Worm (Caenorhabditis elegans) whole organism, L4 larva: ENCODE data around the gene Y38H8A.12.
"Not testable (repeated sequence)": the region's sequence is repeated elsewhere in the genome, so short reads cannot be mapped to it uniquely, and the experiment has no call there.

ENCODE experiments used
- F49E8.2 ChIP-seq: sonication (generic microtip); optimal IDR thresholded peaks from 2 replicates; lab custom pipeline; 2016; ENCODE audit warnings: missing compliant biosample characterization, mild to moderate bottlenecking, missing genetic modification characterization, borderline replicate concordance
- Y105C5A.15 ChIP-seq: fragments of 200-800 bp; sonication (Bioruptor generic); IDR thresholded peaks from 2 replicates; pipeline ENCODE4 v1.3.6; 2022; ENCODE audit warnings: missing genetic modification characterization, missing compliant biosample characterization
- ZK337.2 ChIP-seq: fragments of 200-800 bp; sonication (Bioruptor generic); IDR thresholded peaks from 2 replicates; pipeline ENCODE4 v1.3.6; 2022; ENCODE audit warnings: missing genetic modification reagents, missing genetic modification characterization, missing compliant biosample characterization
- ZK546.5 ChIP-seq, 2 experiments: sonication (generic microtip); optimal IDR thresholded peaks; 2 replicates each; lab custom pipeline; 2017; ENCODE audit warnings: missing biosample characterization in 2 of 2, missing genetic modification characterization in 2 of 2
- aha-1 ChIP-seq: fragments of 150-350 bp; peaks from one replicate; lab custom pipeline; 2014; ENCODE audit warnings: missing biosample characterization, missing genetic modification characterization
- ama-1 ChIP-seq: fragments of 150-350 bp; optimal IDR thresholded peaks from 2 replicates; lab custom pipeline; 2014; ENCODE audit warnings: inconsistent platforms, mixed read lengths
- attf-4 ChIP-seq: sonication (generic microtip); optimal IDR thresholded peaks from 3 replicates; lab custom pipeline; 2017; ENCODE audit warnings: missing biosample characterization, missing genetic modification characterization
- ceh-32 ChIP-seq: sonication (generic microtip); optimal IDR thresholded peaks from 2 replicates; lab custom pipeline; 2016; ENCODE audit warnings: mild to moderate bottlenecking, missing genetic modification characterization, missing compliant biosample characterization; ENCODE audit not compliant: poor library complexity
- ceh-44 ChIP-seq: fragments of 200-800 bp; sonication (Bioruptor generic); IDR thresholded peaks from 2 replicates; pipeline ENCODE4 v1.3.6; 2022; ENCODE audit warnings: missing genetic modification reagents, missing genetic modification characterization, missing compliant biosample characterization
- ceh-62 ChIP-seq: sonication (generic microtip); optimal IDR thresholded peaks from 2 replicates; lab custom pipeline; 2017; ENCODE audit warnings: missing biosample characterization, missing genetic modification characterization
- cey-2 ChIP-seq: sonication (generic microtip); optimal IDR thresholded peaks from 3 replicates; lab custom pipeline; 2017; ENCODE audit warnings: missing genetic modification characterization, mild to moderate bottlenecking, missing compliant biosample characterization, antibody characterized with exemption, borderline replicate concordance; ENCODE audit not compliant: insufficient read depth
- dmd-8 ChIP-seq: fragments of 200-800 bp; sonication (Bioruptor generic); IDR thresholded peaks from 2 replicates; pipeline ENCODE4 v1.3.6; 2022; ENCODE audit warnings: missing genetic modification characterization, missing compliant biosample characterization
- fkh-10 ChIP-seq: fragments of 150-350 bp; optimal IDR thresholded peaks from 2 replicates; lab custom pipeline; 2014; ENCODE audit warnings: missing biosample characterization, missing genetic modification reagents, missing genetic modification characterization
- fos-1 ChIP-seq: fragments of 150-350 bp; optimal IDR thresholded peaks from 2 replicates; lab custom pipeline; 2014; ENCODE audit warnings: missing biosample characterization, missing genetic modification characterization
- hif-1 ChIP-seq, 2 experiments: sonication (generic microtip); optimal IDR thresholded peaks; 2 replicates each; lab custom pipeline; 2016 to 2017; ENCODE audit warnings: missing compliant biosample characterization in 2 of 2, missing genetic modification characterization in 2 of 2, missing genetic modification reagents in 2 of 2, missing genotype in 2 of 2, mild to moderate bottlenecking in 1 of 2
- hlh-11 ChIP-seq: fragments of 200-800 bp; sonication (Bioruptor generic); optimal IDR thresholded peaks from 2 replicates; lab custom pipeline; 2018; ENCODE audit warnings: mild to moderate bottlenecking, missing genetic modification characterization, missing compliant biosample characterization
- hlh-30 ChIP-seq: sonication (generic microtip); optimal IDR thresholded peaks from 2 replicates; lab custom pipeline; 2017; ENCODE audit warnings: antibody characterized with exemption, mild to moderate bottlenecking, missing genetic modification characterization, missing compliant biosample characterization; ENCODE audit not compliant: insufficient read depth
- hmg-1.1 ChIP-seq: fragments of 200-800 bp; sonication (Bioruptor generic); IDR thresholded peaks from 2 replicates; pipeline ENCODE4 v1.3.6; 2022; ENCODE audit warnings: missing genetic modification reagents, missing genetic modification characterization, missing compliant biosample characterization
- jun-1 ChIP-seq: fragments of 150-350 bp; optimal IDR thresholded peaks from 2 replicates; lab custom pipeline; 2014; ENCODE audit warnings: missing biosample characterization, missing genetic modification reagents, missing genetic modification characterization
- lim-7 ChIP-seq: fragments of 200-800 bp; sonication (Bioruptor generic); IDR thresholded peaks from 2 replicates; pipeline ENCODE4 v1.3.6; 2022; ENCODE audit warnings: missing genetic modification characterization, missing compliant biosample characterization
- lin-38 ChIP-seq: fragments of 200-800 bp; sonication (Bioruptor generic); IDR thresholded peaks from 2 replicates; pipeline ENCODE4 v1.3.6; 2022; ENCODE audit warnings: missing genetic modification reagents, missing genetic modification characterization, missing compliant biosample characterization
- lin-39 ChIP-seq: fragments of 150-350 bp; optimal IDR thresholded peaks from 2 replicates; lab custom pipeline; 2014; ENCODE audit warnings: missing biosample characterization, missing genetic modification reagents, missing genetic modification characterization
- madf-9 ChIP-seq: fragments of 200-800 bp; sonication (Bioruptor generic); conservative IDR thresholded peaks from 2 replicates; pipeline ENCODE4 v1.3.6; 2022; ENCODE audit warnings: missing genetic modification reagents, missing genetic modification characterization, missing compliant biosample characterization
- mdt-29 ChIP-seq: fragments of 200-800 bp; sonication (Bioruptor generic); IDR thresholded peaks from 2 replicates; pipeline ENCODE4 v1.3.6; 2022; ENCODE audit warnings: missing genetic modification reagents, missing genetic modification characterization, missing compliant biosample characterization
- mep-1 ChIP-seq: fragments of 150-350 bp; sonication (generic microtip); optimal IDR thresholded peaks from 3 replicates; lab custom pipeline; 2014; ENCODE audit warnings: missing biosample characterization, missing genetic modification characterization
- nhr-10 ChIP-seq: fragments of 150-350 bp; optimal IDR thresholded peaks from 2 replicates; lab custom pipeline; 2014; ENCODE audit warnings: missing biosample characterization, missing genetic modification characterization
- nhr-237 ChIP-seq: sonication (generic microtip); optimal IDR thresholded peaks from 2 replicates; lab custom pipeline; 2017; ENCODE audit warnings: missing biosample characterization, missing genetic modification characterization
- nhr-25 ChIP-seq: sonication (generic microtip); optimal IDR thresholded peaks from 2 replicates; lab custom pipeline; 2017; ENCODE audit warnings: missing genetic modification characterization, mild to moderate bottlenecking, missing compliant biosample characterization, antibody characterized with exemption, moderate library complexity, borderline replicate concordance; ENCODE audit not compliant: insufficient read depth
- nhr-76 ChIP-seq: fragments of 150-350 bp; optimal IDR thresholded peaks from 2 replicates; lab custom pipeline; 2014; ENCODE audit warnings: missing biosample characterization, missing genetic modification characterization
- snpc-4 ChIP-seq: fragments of 150-350 bp; optimal IDR thresholded peaks from 2 replicates; lab custom pipeline; 2014; ENCODE audit warnings: missing biosample characterization, missing genetic modification characterization
- tag-97 ChIP-seq: fragments of 200-800 bp; sonication (Bioruptor generic); IDR thresholded peaks from 2 replicates; pipeline ENCODE4 v1.3.6; 2022; ENCODE audit warnings: missing genetic modification characterization, missing compliant biosample characterization
- unc-130 ChIP-seq: sonication (generic microtip); optimal IDR thresholded peaks from 2 replicates; lab custom pipeline; 2016; ENCODE audit warnings: missing genetic modification reagents, missing genetic modification characterization, missing compliant biosample characterization
- zfp-2 ChIP-seq: sonication (generic microtip); optimal IDR thresholded peaks from 2 replicates; lab custom pipeline; 2016; ENCODE audit warnings: mild to moderate bottlenecking, missing genetic modification characterization, missing compliant biosample characterization
- ztf-11 ChIP-seq: fragments of 150-350 bp; optimal IDR thresholded peaks from 2 replicates; lab custom pipeline; 2014; ENCODE audit warnings: missing biosample characterization, missing genetic modification characterization
- ztf-7 ChIP-seq: fragments of 150-350 bp; optimal IDR thresholded peaks from 2 replicates; lab custom pipeline; 2014; ENCODE audit warnings: missing biosample characterization, missing genetic modification characterization

Gene Y38H8A.12

DNA sequence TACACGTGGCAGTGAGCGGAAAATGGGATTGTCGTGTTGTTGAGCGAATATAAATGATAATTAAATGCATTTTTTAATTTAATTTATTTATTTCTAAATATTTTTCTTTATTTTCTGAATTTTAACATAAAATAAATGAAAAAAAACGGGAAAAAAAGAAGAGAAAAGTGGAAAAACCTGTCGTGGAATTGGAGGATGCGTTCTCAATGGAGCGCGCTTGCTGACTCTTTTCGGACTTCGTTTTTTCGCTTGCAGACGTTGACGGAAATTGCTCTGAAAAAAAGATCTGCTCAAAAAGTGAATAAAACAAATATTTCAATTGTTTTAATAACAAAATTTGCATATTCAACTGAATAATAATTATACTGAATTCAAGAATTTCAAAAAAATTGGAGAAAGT, 7.3 kb downstream of the Y38H8A.12 start (continued):
- no peak for TF ChIP-seq hlh-30 (tag; lab: Kevin White, UChicago)
- TF ChIP-seq ZK546.5 (tag; optimal IDR thresholded peaks at IDR 0.05; lab: Kevin White, UChicago), result no peak
- no peak for TF ChIP-seq ZK337.2 (GFP tag; lab: Robert Waterston, UW)
- no peak for TF ChIP-seq lim-7 (GFP tag; lab: Robert Waterston, UW)
- TF ChIP-seq cey-2 (tag; lab: Kevin White, UChicago), result no peak
- TF ChIP-seq nhr-25, result no peak
- TF ChIP-seq ztf-7 (tag; lab: Kevin White, UChicago), result no peak
- TF ChIP-seq attf-4, result no peak
- TF ChIP-seq mep-1 (tag; lab: Kevin White, UChicago), result no peak
- no peak for TF ChIP-seq zfp-2 (tag; lab: Kevin White, UChicago)
- no peak for TF ChIP-seq snpc-4 (tag; lab: Kevin White, UChicago)
- TF ChIP-seq aha-1 (tag; lab: Kevin White, UChicago), result no peak
- TF ChIP-seq nhr-76 (tag; lab: Kevin White, UChicago), result no peak
- no peak for TF ChIP-seq fos-1 (tag; lab: Kevin White, UChicago)
- no peak for TF ChIP-seq unc-130 (GFP tag; lab: Kevin White, UChicago)
- no peak for TF ChIP-seq hlh-11 (tag; lab: Kevin White, UChicago)
- no peak for TF ChIP-seq ceh-62 (tag; lab: Kevin White, UChicago)
- TF ChIP-seq ztf-11 (tag; lab: Kevin White, UChicago), result no peak
- no peak for TF ChIP-seq fkh-10
- TF ChIP-seq hif-1 (tag; optimal IDR thresholded peaks at IDR 0.05; lab: Kevin White, UChicago), result peak in 1 of 2 experiments; percentile 7
- no peak for TF ChIP-seq dmd-8 (GFP tag; lab: Robert Waterston, UW)
- TF ChIP-seq lin-39 (tag; lab: Kevin White, UChicago), result no peak
- no peak for TF ChIP-seq madf-9 (GFP tag; lab: Robert Waterston, UW)
- TF ChIP-seq ceh-44 (GFP tag; lab: Robert Waterston, UW), result no peak

DNA sequence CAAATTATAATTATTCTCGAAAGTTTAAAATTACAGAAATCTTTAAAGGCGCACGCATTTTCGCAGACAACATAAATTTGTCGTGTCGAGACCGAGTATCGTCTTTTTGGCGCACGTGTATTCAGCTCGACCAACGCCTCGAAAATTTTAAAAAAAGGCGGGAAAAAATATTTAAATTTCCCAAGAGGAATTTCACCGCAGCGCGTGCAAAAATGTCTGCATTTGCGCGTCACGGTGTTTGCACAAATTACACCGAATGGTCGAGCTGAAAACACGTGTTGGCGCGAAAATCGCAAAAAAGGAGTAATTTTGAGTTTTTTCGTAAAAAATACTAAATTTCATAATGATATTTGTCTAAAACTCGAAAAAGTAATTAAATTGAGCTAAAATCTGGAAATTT, 10.0 kb downstream of the Y38H8A.12 start:
- TF ChIP-seq lin-38 (peak; percentile 38; the same call in 1 of the 2 replicates), mep-1 (tag; lab: Kevin White, UChicago) (no peak), Y105C5A.15 (GFP tag; lab: Robert Waterston, UW) (no peak), ceh-62 (tag; lab: Kevin White, UChicago) (no peak), mdt-29 (no peak)
- TF ChIP-seq, all 104 proteins: peak for 1

DNA sequence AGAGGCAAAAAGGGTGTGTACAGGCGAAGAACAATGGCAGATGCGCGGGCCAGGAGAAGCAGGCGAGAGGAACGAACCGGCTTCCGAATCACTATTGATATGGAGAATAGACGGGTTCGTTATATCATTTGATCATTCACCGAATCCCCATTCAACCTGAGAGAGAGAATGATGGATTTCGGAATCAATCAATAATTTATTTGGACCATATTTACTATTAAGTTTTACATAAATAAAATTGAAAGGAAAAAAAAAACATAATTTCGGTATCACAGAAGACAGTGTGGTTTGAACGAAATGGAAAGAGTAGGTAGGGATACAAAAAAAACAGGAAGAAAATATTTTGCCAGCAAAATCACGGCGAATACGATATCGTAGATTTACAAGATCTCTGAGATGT, 15.5 kb downstream of the Y38H8A.12 start, which contains the start of gene mam-3:
mam-3 (minus strand) TSS at position 101 of the 400 bp plus-strand sequence.
- TF ChIP-seq ama-1 (no peak), ztf-11 (tag; lab: Kevin White, UChicago) (no peak), jun-1 (tag; lab: Kevin White, UChicago) (no peak), ceh-32 (no peak), nhr-10 (tag; lab: Kevin White, UChicago) (no peak), attf-4 (no peak), F49E8.2 (tag; lab: Kevin White, UChicago) (no peak)
- TF ChIP-seq, all 104 proteins: peak for 0

DNA sequence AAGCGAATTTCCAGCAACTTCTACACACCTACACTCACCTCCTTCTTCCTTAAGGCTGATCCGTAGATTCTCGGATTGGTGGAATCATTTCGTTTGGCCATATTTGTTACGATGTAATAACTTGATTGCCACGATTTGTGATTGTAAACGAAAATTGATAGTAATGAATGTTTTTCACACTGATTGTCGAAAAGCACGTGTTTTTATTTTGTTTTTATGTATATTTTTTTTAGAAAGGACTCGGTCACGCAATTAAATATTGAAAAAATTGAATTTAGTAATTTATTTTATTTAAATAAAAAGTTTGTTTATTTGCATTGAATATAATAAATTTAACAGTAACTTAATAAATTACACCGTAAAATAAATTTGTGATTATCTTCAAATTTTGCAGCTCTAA, 26.9 kb downstream of the Y38H8A.12 start, which contains the start of gene K09B11.5:
K09B11.5 (minus strand) TSS at position 101 of the 400 bp plus-strand sequence.
- not testable (repeated sequence) for TF ChIP-seq tag-97 (GFP tag; lab: Robert Waterston, UW); hmg-1.1 (GFP tag; lab: Robert Waterston, UW); nhr-237 (tag; lab: Kevin White, UChicago)
- TF ChIP-seq, all 104 proteins: peak for 0; not testable (repeated sequence) for 104
